Fruit fly (Drosophila melanogaster): ENCODE measurements around the gene KLHL18.

The KLHL18 gene

DNA sequence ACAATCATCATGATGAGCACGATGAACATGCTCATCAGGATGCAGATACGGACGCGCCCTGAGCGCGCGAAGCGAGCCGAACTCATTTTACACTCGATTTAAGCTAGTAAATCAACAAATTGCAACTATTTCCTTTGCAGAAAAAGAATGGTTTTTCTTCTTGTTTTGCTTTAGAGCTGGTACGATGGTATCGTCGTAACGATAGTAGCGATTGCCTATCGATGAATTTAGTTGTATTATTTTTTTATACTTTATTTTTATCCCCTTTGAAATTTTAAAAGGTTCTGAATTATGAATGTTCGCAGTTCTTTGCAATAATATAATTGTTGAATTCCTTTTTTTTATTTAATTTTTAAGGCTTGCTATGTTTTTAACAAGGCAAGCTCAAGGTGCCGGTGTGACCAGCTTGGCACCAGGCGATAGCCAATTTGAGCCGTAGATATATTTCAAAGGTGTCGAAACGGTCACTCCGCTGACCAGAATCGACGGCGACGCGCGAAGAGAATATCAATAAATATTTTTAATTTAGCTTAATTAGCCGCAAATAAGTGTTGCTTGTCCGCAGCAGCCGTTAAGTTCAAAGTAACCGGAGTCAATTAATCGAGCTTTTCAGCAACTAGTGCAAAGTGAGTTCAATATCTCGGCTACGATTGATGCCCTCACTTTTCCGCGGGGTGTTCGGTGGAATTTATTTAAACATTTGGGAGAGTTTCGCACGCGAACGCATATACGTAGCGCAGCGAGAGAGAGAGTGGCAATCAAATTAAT lies 42.8 kb downstream of the KLHL18 start, which contains the start of the genes CG12213 and GC1 (continued):
- TF ChIP-seq cato (GFP tag; optimal IDR thresholded peaks at IDR 0.05; ENCODE audit: borderline replicate concordance) = no peak
- TF ChIP-seq H15 (GFP tag; IDR thresholded peaks at IDR 0.05) = no peak
- no peak for TF ChIP-seq CTCF (GFP tag; optimal IDR thresholded peaks at IDR 0.05)
- TF ChIP-seq CoRest (tag; optimal IDR thresholded peaks at IDR 0.05) = peak; percentile 63
- peak; percentile 45; the same call in 1 of the 2 replicates for TF ChIP-seq CG31441 (GFP tag; IDR thresholded peaks at IDR 0.05)
- peak; percentile 68 for TF ChIP-seq Ets97D (GFP tag; optimal IDR thresholded peaks at IDR 0.05)
- TF ChIP-seq ken (GFP tag; IDR thresholded peaks at IDR 0.05) = no peak
- no peak for TF ChIP-seq salm (tag; optimal IDR thresholded peaks at IDR 0.05)
- TF ChIP-seq Hand (GFP tag; optimal IDR thresholded peaks at IDR 0.05) = no peak
- TF ChIP-seq rib (GFP tag; IDR thresholded peaks at IDR 0.05) = no peak
- no peak for TF ChIP-seq fru (optimal IDR thresholded peaks at IDR 0.05)
- no peak for TF ChIP-seq btn (GFP tag; optimal IDR thresholded peaks at IDR 0.05)
- no peak for TF ChIP-seq Dip3 (GFP tag; optimal IDR thresholded peaks at IDR 0.05)
- no peak for TF ChIP-seq en (GFP tag; optimal IDR thresholded peaks at IDR 0.05)
- peak; percentile 73; the same call in 1 of the 2 replicates for TF ChIP-seq CG9932 (GFP tag; IDR thresholded peaks at IDR 0.05)
- TF ChIP-seq Mes4 (GFP tag; optimal IDR thresholded peaks at IDR 0.05) = no peak
- no peak for TF ChIP-seq Abd-B (GFP tag; optimal IDR thresholded peaks at IDR 0.05)
- no peak for TF ChIP-seq Ravus (GFP tag; IDR thresholded peaks at IDR 0.05)
- TF ChIP-seq ase (GFP tag; IDR thresholded peaks at IDR 0.05) = no peak
- no peak for TF ChIP-seq CG11695 (GFP tag; IDR thresholded peaks at IDR 0.05)
- peak; percentile 17 for TF ChIP-seq CG1603 (tag; optimal IDR thresholded peaks at IDR 0.05)
- no peak for TF ChIP-seq kni (GFP tag; optimal IDR thresholded peaks at IDR 0.05)
- no peak for TF ChIP-seq lab (GFP tag; optimal IDR thresholded peaks at IDR 0.05)
- TF ChIP-seq otp (GFP tag; IDR thresholded peaks at IDR 0.05) = no peak; the same call in 2 of the 3 replicates
- no peak for TF ChIP-seq CG17568 (GFP tag; optimal IDR thresholded peaks at IDR 0.05)
- no peak for TF ChIP-seq gcm2 (GFP tag; optimal IDR thresholded peaks at IDR 0.05)
- no peak for TF ChIP-seq bsh (GFP tag; optimal IDR thresholded peaks at IDR 0.05)
- TF ChIP-seq ara (GFP tag; IDR thresholded peaks at IDR 0.05) = no peak
- peak in 1 of 2 experiments; percentile 4 for TF ChIP-seq tll (GFP tag; optimal IDR thresholded peaks at IDR 0.05)
- peak; percentile 50 for TF ChIP-seq CG2120 (GFP tag; optimal IDR thresholded peaks at IDR 0.05)
- TF ChIP-seq gcm (GFP tag; optimal IDR thresholded peaks at IDR 0.05) = no peak
- TF ChIP-seq Bgb (GFP tag; IDR thresholded peaks at IDR 0.05; ENCODE audit: partially characterized antibody) = peak; percentile 98
- TF ChIP-seq bowl (GFP tag; IDR thresholded peaks at IDR 0.05) = no peak
- TF ChIP-seq CG7372 (GFP tag; IDR thresholded peaks at IDR 0.05) = no peak
- TF ChIP-seq ssp (GFP tag; IDR thresholded peaks at IDR 0.05) = no peak
- no peak for TF ChIP-seq CG12236 (GFP tag; optimal IDR thresholded peaks at IDR 0.05)
- no peak for TF ChIP-seq ttk (GFP tag; IDR thresholded peaks at IDR 0.05)
- TF ChIP-seq NFAT (GFP tag; IDR thresholded peaks at IDR 0.05) = 0 out of 2 replicates have a peak, but pooled peaks have one; percentile 28
- no peak for TF ChIP-seq lmd (GFP tag; IDR thresholded peaks at IDR 0.05)
- TF ChIP-seq CG4617 (GFP tag; optimal IDR thresholded peaks at IDR 0.05; ENCODE audit: borderline replicate concordance) = peak; percentile 65
- TF ChIP-seq E2f2 (GFP tag; IDR thresholded peaks at IDR 0.05) = peak; percentile 81
- TF ChIP-seq caup (GFP tag; optimal IDR thresholded peaks at IDR 0.05; ENCODE audit: severe bottlenecking) = no peak
- no peak for TF ChIP-seq CG7987 (GFP tag; optimal IDR thresholded peaks at IDR 0.05)
- no peak for TF ChIP-seq B-H2 (GFP tag; optimal IDR thresholded peaks at IDR 0.05)
- TF ChIP-seq scrt (GFP tag; optimal IDR thresholded peaks at IDR 0.05) = peak; percentile 33
- TF ChIP-seq Six4 (GFP tag; optimal IDR thresholded peaks at IDR 0.05) = no peak
- peak; percentile 35 for TF ChIP-seq CG13624 (GFP tag; optimal IDR thresholded peaks at IDR 0.05)
- TF ChIP-seq hbn (GFP tag; IDR thresholded peaks at IDR 0.05; ENCODE audit: partially characterized antibody) = peak; percentile 98
- peak; percentile 80 for TF ChIP-seq nmo (GFP tag; optimal IDR thresholded peaks at IDR 0.05)
- no peak for TF ChIP-seq abd-A (tag; optimal IDR thresholded peaks at IDR 0.05)
